Worm (Caenorhabditis elegans): Measurements from ENCODE around the gene dmsr-12.

Gene dmsr-12

ce11 chrV:6838599-6838998, 32.4 kb upstream of the dmsr-12 start, which contains the start of gene T15B7.15:
Gene T15B7.15 (minus strand): TSS chrV:6838665.
- TF ChIP-seq unc-39 (tag; optimal IDR thresholded peaks at IDR 0.05): no peak
- TF ChIP-seq mml-1 (tag; optimal IDR thresholded peaks at IDR 0.05): no peak
- TF ChIP-seq sea-2 (GFP tag; optimal IDR thresholded peaks at IDR 0.05): no peak
- no peak for TF ChIP-seq zag-1 (tag; optimal IDR thresholded peaks at IDR 0.05)
- TF ChIP-seq nfya-1 (tag; optimal IDR thresholded peaks at IDR 0.05; ENCODE audit: insufficient read depth): peak; percentile 44
- TF ChIP-seq lin-39 (tag; optimal IDR thresholded peaks at IDR 0.05): no peak
- TF ChIP-seq hmg-11 (tag; optimal IDR thresholded peaks at IDR 0.05): peak; percentile 20
- no peak for TF ChIP-seq nhr-12 (tag; optimal IDR thresholded peaks at IDR 0.05)
- no peak for TF ChIP-seq nhr-67 (tag; optimal IDR thresholded peaks at IDR 0.05)
- no peak for TF ChIP-seq ZK546.5 (tag; optimal IDR thresholded peaks at IDR 0.05)
- TF ChIP-seq nhr-25 (tag; optimal IDR thresholded peaks at IDR 0.05): no peak
- TF ChIP-seq R02D3.7 (tag; optimal IDR thresholded peaks at IDR 0.05): peak; percentile 96
- TF ChIP-seq fkh-2 (tag; optimal IDR thresholded peaks at IDR 0.05): no peak
- no peak for TF ChIP-seq elt-2 (tag; optimal IDR thresholded peaks at IDR 0.05)
- no peak for TF ChIP-seq elt-3 (tag; optimal IDR thresholded peaks at IDR 0.05)
- no peak for TF ChIP-seq snpc-4 (tag; optimal IDR thresholded peaks at IDR 0.05)
- TF ChIP-seq skn-1 (tag; optimal IDR thresholded peaks at IDR 0.05): no peak
- peak; percentile 43 for TF ChIP-seq nhr-23 (tag; optimal IDR thresholded peaks at IDR 0.05)
- TF ChIP-seq pha-4 (tag; optimal IDR thresholded peaks at IDR 0.05): peak; percentile 51
- TF ChIP-seq unc-62 (GFP tag; optimal IDR thresholded peaks at IDR 0.05): no peak
- no peak for TF ChIP-seq ceh-82 (tag; optimal IDR thresholded peaks at IDR 0.05)
- TF ChIP-seq lin-15B (tag; optimal IDR thresholded peaks at IDR 0.05): peak; percentile 57
- TF ChIP-seq nhr-77 (tag; optimal IDR thresholded peaks at IDR 0.05): no peak
- no peak for TF ChIP-seq ceh-9 (tag; optimal IDR thresholded peaks at IDR 0.05)
- TF ChIP-seq jun-1 (tag; optimal IDR thresholded peaks at IDR 0.05): no peak
- TF ChIP-seq ztf-4 (tag; optimal IDR thresholded peaks at IDR 0.05): no peak
- no peak for TF ChIP-seq egl-27 (tag; optimal IDR thresholded peaks at IDR 0.05)

ce11 chrV:6836036-6836435, 29.8 kb upstream of the dmsr-12 start:
- TF ChIP-seq nhr-25 (tag; optimal IDR thresholded peaks at IDR 0.05) (no peak), nhr-237 (tag; optimal IDR thresholded peaks at IDR 0.05) (no peak), ama-1 (optimal IDR thresholded peaks at IDR 0.05) (no peak), nhr-11 (tag; optimal IDR thresholded peaks at IDR 0.05) (no peak), eor-1 (tag; optimal IDR thresholded peaks at IDR 0.05) (no peak), nhr-67 (tag; optimal IDR thresholded peaks at IDR 0.05) (no peak), fkh-10 (GFP tag; optimal IDR thresholded peaks at IDR 0.05) (no peak), elt-3 (tag; optimal IDR thresholded peaks at IDR 0.05) (no peak), snpc-4 (tag; optimal IDR thresholded peaks at IDR 0.05) (no peak), lin-15B (tag; optimal IDR thresholded peaks at IDR 0.05) (no peak), unc-39 (tag; optimal IDR thresholded peaks at IDR 0.05) (no peak), nhr-12 (tag; optimal IDR thresholded peaks at IDR 0.05) (no peak), hmg-11 (tag; optimal IDR thresholded peaks at IDR 0.05) (no peak)

ce11 chrV:6835242-6835641, 29.0 kb upstream of the dmsr-12 start, which contains the start of the genes T15B7.14 and col-143:
Gene T15B7.14 (minus strand): TSS chrV:6835342.
Gene col-143 (plus strand): TSS chrV:6835635.
- TF ChIP-seq skn-1 (tag; optimal IDR thresholded peaks at IDR 0.05) (no peak), jun-1 (tag; optimal IDR thresholded peaks at IDR 0.05) (no peak)

ce11 chrV:6831539-6831938, 25.3 kb upstream of the dmsr-12 start:
- TF ChIP-seq elt-1 (tag; optimal IDR thresholded peaks at IDR 0.05) (no peak), elt-3 (tag; optimal IDR thresholded peaks at IDR 0.05) (no peak), sea-2 (GFP tag; optimal IDR thresholded peaks at IDR 0.05) (no peak), nhr-25 (tag; optimal IDR thresholded peaks at IDR 0.05) (no peak), skn-1 (tag; optimal IDR thresholded peaks at IDR 0.05) (no peak), nhr-28 (tag; optimal IDR thresholded peaks at IDR 0.05) (no peak), jun-1 (tag; optimal IDR thresholded peaks at IDR 0.05) (no peak), hmg-11 (tag; optimal IDR thresholded peaks at IDR 0.05) (no peak), nfya-1 (tag; optimal IDR thresholded peaks at IDR 0.05; ENCODE audit: insufficient read depth) (no peak), ceh-82 (tag; optimal IDR thresholded peaks at IDR 0.05) (no peak), ztf-11 (tag; optimal IDR thresholded peaks at IDR 0.05) (no peak)

ce11 chrV:6830755-6831227, 24.6 kb upstream of the dmsr-12 start, which contains the start of gene col-142:
Gene col-142 (plus strand): TSS chrV:6831177.
- TF ChIP-seq sea-2 (GFP tag; optimal IDR thresholded peaks at IDR 0.05): no peak
- TF ChIP-seq lsy-12 (tag; optimal IDR thresholded peaks at IDR 0.05): no peak
- no peak for TF ChIP-seq eor-1 (tag; optimal IDR thresholded peaks at IDR 0.05)
- no peak for TF ChIP-seq ztf-4 (tag; optimal IDR thresholded peaks at IDR 0.05)
- TF ChIP-seq nhr-23 (tag; optimal IDR thresholded peaks at IDR 0.05): peak; percentile 54
- TF ChIP-seq jun-1 (tag; optimal IDR thresholded peaks at IDR 0.05): no peak
- TF ChIP-seq nhr-67 (tag; optimal IDR thresholded peaks at IDR 0.05): no peak
- TF ChIP-seq snpc-4 (tag; optimal IDR thresholded peaks at IDR 0.05): no peak

Data from whole organism, L3 larva.